Fruit fly (Drosophila melanogaster) whole organism, embryonic: ENCODE results near the gene ND-30.

ENCODE experiments used
- Adf1 ChIP-seq: fragments of 200-800 bp; sonication (Bioruptor generic); IDR thresholded peaks from 2 replicates; pipeline ENCODE4 v1.3.6; 2022; ENCODE audit warnings: missing biosample characterization, missing genetic modification characterization
- Antp ChIP-seq: fragments of 200-800 bp; sonication (Bioruptor generic); optimal IDR thresholded peaks from 3 replicates; lab custom pipeline; 2016; ENCODE audit warnings: missing biosample characterization, missing genetic modification characterization
- Atf-2 ChIP-seq: fragments of 200-800 bp; sonication (Bioruptor generic); optimal IDR thresholded peaks from 2 replicates; lab custom pipeline; 2016; ENCODE audit warnings: missing biosample characterization, missing genetic modification characterization
- Awh ChIP-seq: fragments of 200-800 bp; sonication (Bioruptor generic); IDR thresholded peaks from 2 replicates; pipeline ENCODE4, ENCODE4 v1.3.6; 2022; ENCODE audit warnings: missing biosample characterization, missing genetic modification characterization
- CG10209 ChIP-seq: fragments of 200-800 bp; sonication (Bioruptor generic); optimal IDR thresholded peaks from 3 replicates; lab custom pipeline; 2017; ENCODE audit warnings: missing biosample characterization, mild to moderate bottlenecking, missing genetic modification characterization, missing genetic modification reagents
- CG10543 ChIP-seq: fragments of 200-800 bp; sonication (Bioruptor generic); optimal IDR thresholded peaks from 3 replicates; lab custom pipeline; 2017; ENCODE audit warnings: missing biosample characterization, mild to moderate bottlenecking, missing genetic modification characterization, moderate library complexity
- CG10959 ChIP-seq: fragments of 200-800 bp; sonication (Bioruptor generic); IDR thresholded peaks from 2 replicates; pipeline ENCODE4 v1.3.6; 2022; ENCODE audit warnings: missing biosample characterization, missing genetic modification characterization
- CG12769 ChIP-seq: fragments of 200-800 bp; sonication (Bioruptor generic); optimal IDR thresholded peaks from 2 replicates; lab custom pipeline; 2019; ENCODE audit warnings: missing biosample characterization, mild to moderate bottlenecking, missing genetic modification characterization, moderate library complexity
- CG13287 ChIP-seq: fragments of 200-800 bp; sonication (Bioruptor generic); IDR thresholded peaks from 2 replicates; pipeline ENCODE4 v1.3.6; 2022; ENCODE audit warnings: missing biosample characterization, missing genetic modification characterization; ENCODE audit not compliant: partially characterized antibody
- CG15011 ChIP-seq: fragments of 200-800 bp; sonication (Bioruptor generic); optimal IDR thresholded peaks from 3 replicates; lab custom pipeline; 2018; ENCODE audit warnings: missing biosample characterization, mild to moderate bottlenecking, missing genetic modification characterization
- CG17328 ChIP-seq: fragments of 200-800 bp; sonication (Bioruptor generic); IDR thresholded peaks from 2 replicates; pipeline ENCODE4 v1.3.6; 2022; ENCODE audit warnings: missing biosample characterization, missing genetic modification characterization
- CG17361 ChIP-seq: fragments of 200-800 bp; sonication (Bioruptor generic); IDR thresholded peaks from 3 replicates; pipeline ENCODE4 v1.3.6; 2022; ENCODE audit warnings: missing biosample characterization, missing genetic modification characterization
- CG2202 ChIP-seq: fragments of 200-800 bp; sonication (Bioruptor generic); optimal IDR thresholded peaks from 2 replicates; lab custom pipeline; 2018; ENCODE audit warnings: missing biosample characterization, mild to moderate bottlenecking, missing genetic modification characterization
- CG2712 ChIP-seq: fragments of 200-800 bp; optimal IDR thresholded peaks from 3 replicates; lab custom pipeline; 2019; ENCODE audit warnings: missing biosample characterization, mild to moderate bottlenecking, missing genetic modification characterization, moderate library complexity
- CG30020 ChIP-seq: fragments of 200-800 bp; optimal IDR thresholded peaks from 2 replicates; lab custom pipeline; 2019; ENCODE audit warnings: missing biosample characterization, mild to moderate bottlenecking, missing genetic modification characterization, moderate library complexity
- CG3065 ChIP-seq: fragments of 200-800 bp; sonication (Bioruptor generic); optimal IDR thresholded peaks from 2 replicates; lab custom pipeline; 2016; ENCODE audit warnings: missing biosample characterization, missing genetic modification characterization
- CG32772 ChIP-seq: fragments of 200-800 bp; sonication (Bioruptor generic); IDR thresholded peaks from 2 replicates; pipeline ENCODE4 v1.3.6; 2022; ENCODE audit warnings: missing biosample characterization, missing genetic modification characterization
- CG33557 ChIP-seq: fragments of 200-800 bp; sonication (Bioruptor generic); optimal IDR thresholded peaks from 2 replicates; lab custom pipeline; 2019; ENCODE audit warnings: missing biosample characterization, mild to moderate bottlenecking, missing genetic modification characterization, moderate library complexity
- CG34422 ChIP-seq: fragments of 200-800 bp; sonication (Bioruptor generic); IDR thresholded peaks from 3 replicates; pipeline ENCODE4 v1.3.6; 2022; ENCODE audit warnings: missing biosample characterization, missing genetic modification characterization
- CG4707 ChIP-seq: fragments of 200-800 bp; sonication (Bioruptor generic); optimal IDR thresholded peaks from 2 replicates; lab custom pipeline; 2018; ENCODE audit warnings: missing biosample characterization, mild to moderate bottlenecking, missing genetic modification characterization, moderate library complexity
- CG6254 ChIP-seq: fragments of 200-800 bp; sonication (Bioruptor generic); optimal IDR thresholded peaks from 3 replicates; lab custom pipeline; 2017; ENCODE audit warnings: mild to moderate bottlenecking, missing biosample characterization, missing genetic modification reagents, missing genetic modification characterization
- CG7357 ChIP-seq: fragments of 200-800 bp; sonication (Bioruptor generic); IDR thresholded peaks from 3 replicates; pipeline ENCODE4 v1.3.6; 2022; ENCODE audit warnings: missing biosample characterization, missing genetic modification characterization
- CG7987 ChIP-seq: fragments of 200-800 bp; sonication (Bioruptor generic); optimal IDR thresholded peaks from 2 replicates; lab custom pipeline; 2018; ENCODE audit warnings: missing biosample characterization, mild to moderate bottlenecking, missing genetic modification characterization, moderate library complexity
- CG8359 ChIP-seq: fragments of 200-800 bp; sonication (Bioruptor generic); optimal IDR thresholded peaks from 2 replicates; lab custom pipeline; 2017; ENCODE audit warnings: missing biosample characterization, mild to moderate bottlenecking, missing genetic modification characterization, borderline replicate concordance
- CG8388 ChIP-seq: fragments of 200-800 bp; sonication (Bioruptor generic); optimal IDR thresholded peaks from 2 replicates; lab custom pipeline; 2019; ENCODE audit warnings: missing biosample characterization, mild to moderate bottlenecking, missing genetic modification characterization, moderate library complexity
- CG8765 ChIP-seq: fragments of 200-800 bp; sonication (Bioruptor generic); IDR thresholded peaks from 2 replicates; pipeline ENCODE4 v1.3.6; 2022; ENCODE audit warnings: missing biosample characterization, missing genetic modification characterization
- CG8924 ChIP-seq: fragments of 200-800 bp; optimal IDR thresholded peaks from 3 replicates; lab custom pipeline; 2019; ENCODE audit warnings: missing biosample characterization, mild to moderate bottlenecking, missing genetic modification characterization, moderate library complexity
- E2f1 ChIP-seq: fragments of 200-800 bp; sonication (Bioruptor generic); IDR thresholded peaks from 2 replicates; pipeline ENCODE4 v1.3.6; 2022; ENCODE audit warnings: missing biosample characterization, missing genetic modification characterization
- Gug ChIP-seq: fragments of 200-800 bp; sonication (Bioruptor generic); IDR thresholded peaks from 4 replicates; pipeline ENCODE4 v1.3.6; 2022; ENCODE audit warnings: missing biosample characterization, missing genetic modification characterization
- H15 ChIP-seq: fragments of 200-800 bp; sonication (Bioruptor generic); IDR thresholded peaks from 3 replicates; pipeline ENCODE4 v1.3.6; 2022; ENCODE audit warnings: missing biosample characterization, missing genetic modification characterization
- HmgD ChIP-seq: fragments of 200-800 bp; sonication (Bioruptor generic); optimal IDR thresholded peaks from 3 replicates; lab custom pipeline; 2016; ENCODE audit warnings: missing biosample characterization, missing genetic modification characterization
- Hr39 ChIP-seq: fragments of >200 bp; optimal IDR thresholded peaks from 2 replicates; lab custom pipeline; 2017
- Spps ChIP-seq: fragments of 200-800 bp; sonication (Bioruptor generic); optimal IDR thresholded peaks from 2 replicates; lab custom pipeline; 2018; ENCODE audit warnings: missing biosample characterization, mild to moderate bottlenecking, missing genetic modification characterization
- TFAM ChIP-seq: fragments of 200-800 bp; sonication (Bioruptor generic); optimal IDR thresholded peaks from 2 replicates; lab custom pipeline; 2017; ENCODE audit warnings: missing biosample characterization, missing genetic modification characterization, inconsistent platforms
- Taf1 ChIP-seq: fragments of 200-800 bp; sonication (Bioruptor generic); IDR thresholded peaks from 2 replicates; pipeline ENCODE4 v1.3.6; 2022; ENCODE audit warnings: missing biosample characterization, missing genetic modification characterization
- al ChIP-seq: fragments of 200-800 bp; sonication (Bioruptor generic); IDR thresholded peaks from 2 replicates; pipeline ENCODE4 v1.3.6; 2022; ENCODE audit warnings: missing biosample characterization, missing genetic modification characterization
- bab2 ChIP-seq: fragments of 200-800 bp; sonication (Bioruptor generic); optimal IDR thresholded peaks from 2 replicates; lab custom pipeline; 2016; ENCODE audit warnings: missing biosample characterization, missing genetic modification characterization
- cwo ChIP-seq: fragments of 200-800 bp; sonication (Bioruptor generic); optimal IDR thresholded peaks from 3 replicates; lab custom pipeline; 2017; ENCODE audit warnings: missing biosample characterization, missing genetic modification characterization, mild to moderate bottlenecking, moderate library complexity, missing genetic modification reagents
- dan ChIP-seq: fragments of 200-800 bp; sonication (Bioruptor generic); IDR thresholded peaks from 2 replicates; pipeline ENCODE4 v1.3.6; 2022; ENCODE audit warnings: missing biosample characterization, missing genetic modification characterization
- jigr1 ChIP-seq: fragments of 200-800 bp; sonication (Bioruptor generic); IDR thresholded peaks from 3 replicates; pipeline ENCODE4 v1.3.6; 2022; ENCODE audit warnings: missing biosample characterization, missing genetic modification characterization
- klu ChIP-seq: fragments of 200-800 bp; sonication (Bioruptor generic); IDR thresholded peaks from 2 replicates; pipeline ENCODE4 v1.3.6; 2022; ENCODE audit warnings: missing biosample characterization, missing genetic modification characterization
- peb ChIP-seq: fragments of 200-800 bp; sonication (Bioruptor generic); IDR thresholded peaks from 2 replicates; pipeline ENCODE4 v1.3.6; 2022; ENCODE audit warnings: missing biosample characterization, missing genetic modification characterization
- pum ChIP-seq: fragments of 200-800 bp; sonication (Bioruptor generic); optimal IDR thresholded peaks from 2 replicates; lab custom pipeline; 2016; ENCODE audit warnings: missing biosample characterization, missing genetic modification characterization
- ranshi ChIP-seq: fragments of 200-800 bp; sonication (Bioruptor generic); IDR thresholded peaks from 2 replicates; pipeline ENCODE4 v1.3.6; 2022; ENCODE audit warnings: missing biosample characterization, missing genetic modification characterization
- ro ChIP-seq: fragments of 200-800 bp; sonication (Bioruptor generic); IDR thresholded peaks from 2 replicates; pipeline ENCODE4 v1.3.6; 2022; ENCODE audit warnings: missing biosample characterization, missing genetic modification characterization
- run ChIP-seq: fragments of 200-800 bp; sonication (Bioruptor generic); optimal IDR thresholded peaks from 3 replicates; lab custom pipeline; 2018; ENCODE audit warnings: missing biosample characterization, mild to moderate bottlenecking, missing genetic modification characterization
- sd ChIP-seq: fragments of 200-800 bp; sonication (Bioruptor generic); optimal IDR thresholded peaks from 3 replicates; lab custom pipeline; 2018; ENCODE audit warnings: missing biosample characterization, mild to moderate bottlenecking, missing genetic modification characterization, moderate library complexity
- tap ChIP-seq: fragments of 200-800 bp; optimal IDR thresholded peaks from 3 replicates; lab custom pipeline; 2019; ENCODE audit warnings: missing biosample characterization, mild to moderate bottlenecking, missing genetic modification characterization, moderate library complexity
- tio ChIP-seq: fragments of 200-800 bp; sonication (Bioruptor generic); optimal IDR thresholded peaks from 2 replicates; lab custom pipeline; 2017; ENCODE audit warnings: missing biosample characterization, missing genetic modification characterization, inconsistent platforms
- tx ChIP-seq: fragments of 200-800 bp; sonication (Bioruptor generic); optimal IDR thresholded peaks from 2 replicates; lab custom pipeline; 2016; ENCODE audit warnings: missing biosample characterization, missing genetic modification characterization
- wek ChIP-seq: fragments of 200-800 bp; sonication (Bioruptor generic); optimal IDR thresholded peaks from 3 replicates; lab custom pipeline; 2018; ENCODE audit warnings: missing biosample characterization, mild to moderate bottlenecking, missing genetic modification characterization, moderate library complexity
- z ChIP-seq: fragments of 200-800 bp; sonication (Bioruptor generic); IDR thresholded peaks from 3 replicates; pipeline ENCODE4 v1.3.6; 2022; ENCODE audit warnings: missing biosample characterization, missing genetic modification characterization

Gene ND-30

DNA sequence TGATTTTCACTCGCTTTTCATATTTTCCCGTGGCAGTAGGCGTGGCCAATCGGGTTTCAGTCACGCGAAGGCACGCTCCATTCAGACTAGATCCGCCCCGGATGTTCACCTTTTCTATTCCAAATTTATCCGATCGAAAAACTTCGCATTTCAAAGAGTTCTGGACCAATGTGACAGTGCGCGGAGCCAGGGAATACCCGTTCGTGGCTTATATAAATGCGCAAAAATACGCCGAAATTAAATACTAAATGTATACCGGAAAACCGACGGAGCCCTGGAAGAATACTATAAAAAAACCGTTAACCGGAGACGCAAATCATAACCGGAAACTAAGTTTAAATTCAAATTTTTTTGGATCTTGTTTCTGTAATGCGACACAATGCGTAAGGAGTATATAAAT lies 31.8 kb downstream of the ND-30 start, which contains the start of gene promL (continued):
- peak; percentile 16 for TF ChIP-seq Atf-2 (GFP tag; lab: Kevin White, UChicago)
- peak; percentile 12 for TF ChIP-seq tap
- TF ChIP-seq dan (GFP tag; lab: Robert Waterston, UW) = no peak
- peak; percentile 63 for TF ChIP-seq CG8924
- peak; percentile 44; the same call in 1 of the 2 replicates for TF ChIP-seq CG13287 (GFP tag; lab: Robert Waterston, UW)
- TF ChIP-seq CG3065 (GFP tag; lab: Kevin White, UChicago) = no peak
- peak; percentile 2 for TF ChIP-seq CG2202 (tag; lab: Kevin White, UChicago)
- TF ChIP-seq CG34422 = peak; percentile 71; the same call in 1 of the 3 replicates
- TF ChIP-seq CG30020 (tag; lab: Kevin White, UChicago) = peak; percentile 46
- TF ChIP-seq CG32772 (GFP tag; lab: Robert Waterston, UW) = no peak
- no peak for TF ChIP-seq jigr1 (GFP tag; lab: Robert Waterston, UW)
- TF ChIP-seq CG7987 (GFP tag; lab: Kevin White, UChicago) = peak; percentile 84
- TF ChIP-seq pum (GFP tag; lab: Kevin White, UChicago) = peak; percentile 16
- no peak for TF ChIP-seq run
- peak; percentile 64 for TF ChIP-seq CG2712
- peak; percentile 39; the same call in 1 of the 2 replicates for TF ChIP-seq CG17328 (GFP tag; lab: Robert Waterston, UW)
- TF ChIP-seq H15 (GFP tag; lab: Robert Waterston, UW) = no peak
- no peak for TF ChIP-seq klu (GFP tag; lab: Robert Waterston, UW)
- TF ChIP-seq CG8388 (GFP tag; lab: Kevin White, UChicago) = peak; percentile 34
- TF ChIP-seq CG33557 (GFP tag; lab: Kevin White, UChicago) = peak; percentile 47
- peak; percentile 60; the same call in 1 of the 3 replicates for TF ChIP-seq CG17361 (GFP tag; lab: Robert Waterston, UW)
- TF ChIP-seq Antp (GFP tag; lab: Kevin White, UChicago) = no peak
- no peak for TF ChIP-seq CG10959 (GFP tag; lab: Robert Waterston, UW)
- TF ChIP-seq wek (GFP tag; lab: Kevin White, UChicago) = peak; percentile 54
- TF ChIP-seq CG7357 (GFP tag; lab: Robert Waterston, UW) = no peak
- no peak for TF ChIP-seq ro (GFP tag; lab: Robert Waterston, UW)
- TF ChIP-seq ranshi (GFP tag; lab: Robert Waterston, UW) = no peak; the same call in 1 of the 2 replicates
- no peak for TF ChIP-seq Awh (GFP tag; lab: Robert Waterston, UW)
- TF ChIP-seq Gug = no peak
- TF ChIP-seq sd (tag; lab: Kevin White, UChicago) = peak; percentile 59
- no peak; the same call in 1 of the 2 replicates for TF ChIP-seq Adf1 (GFP tag; lab: Robert Waterston, UW)
- TF ChIP-seq CG8765 (GFP tag; lab: Robert Waterston, UW) = no peak
- TF ChIP-seq CG4707 (GFP tag; lab: Kevin White, UChicago) = peak; percentile 46
- no peak for TF ChIP-seq tio (GFP tag; lab: Kevin White, UChicago)
- no peak for TF ChIP-seq tx (GFP tag; lab: Kevin White, UChicago)
- peak; percentile 14 for TF ChIP-seq Spps (tag; lab: Kevin White, UChicago)
- TF ChIP-seq CG6254 (GFP tag; lab: Kevin White, UChicago) = no peak
- no peak for TF ChIP-seq al (GFP tag; lab: Robert Waterston, UW)
- TF ChIP-seq z = no peak
- TF ChIP-seq CG10543 (GFP tag; lab: Kevin White, UChicago) = peak; percentile 76
- peak; percentile 33 for TF ChIP-seq HmgD
- TF ChIP-seq CG8359 = no peak
- peak; percentile 47 for TF ChIP-seq CG12769 (tag; lab: Kevin White, UChicago)
- TF ChIP-seq CG10209 (GFP tag; lab: Kevin White, UChicago) = peak; percentile 44
- TF ChIP-seq bab2 (GFP tag; lab: Kevin White, UChicago) = peak; percentile 20
- no peak for TF ChIP-seq Hr39 (lab: Kevin White, UChicago)
- no peak for TF ChIP-seq peb (GFP tag; lab: Robert Waterston, UW)
- TF ChIP-seq Taf1 (GFP tag; lab: Robert Waterston, UW) = no peak
- TF ChIP-seq TFAM (GFP tag; lab: Kevin White, UChicago) = no peak
- TF ChIP-seq CG15011 (GFP tag; lab: Kevin White, UChicago) = peak; percentile 29
- TF ChIP-seq E2f1 (GFP tag; lab: Robert Waterston, UW) = no peak
- TF ChIP-seq cwo (GFP tag; lab: Kevin White, UChicago) = peak; percentile 17
